Worm (Caenorhabditis elegans) whole organism, early embryonic: ENCODE data around the gene cyp-13A6.

Experiments used
- B0310.2 ChIP-seq: sonication (generic microtip); optimal IDR thresholded peaks from 2 replicates; lab custom pipeline; 2016; ENCODE audit warnings: mild to moderate bottlenecking, missing genetic modification characterization, missing compliant biosample characterization
- F13C5.2 ChIP-seq: sonication (generic microtip); optimal IDR thresholded peaks from 2 replicates; lab custom pipeline; 2017; ENCODE audit warnings: mild to moderate bottlenecking, missing genetic modification characterization, inconsistent platforms, missing compliant biosample characterization
- aly-1 ChIP-seq: sonication (generic microtip); optimal IDR thresholded peaks from 2 replicates; lab custom pipeline; 2016; ENCODE audit warnings: missing genetic modification characterization, missing compliant biosample characterization
- ama-1 ChIP-seq: fragments of 150-350 bp; optimal IDR thresholded peaks from 2 replicates; lab custom pipeline; 2014
- ceh-13 ChIP-seq: fragments of 200-800 bp; sonication (Bioruptor generic); optimal IDR thresholded peaks from 2 replicates; lab custom pipeline; 2018; ENCODE audit warnings: mild to moderate bottlenecking, missing genetic modification characterization, missing compliant biosample characterization
- ceh-36 ChIP-seq: sonication (generic microtip); optimal IDR thresholded peaks from 2 replicates; lab custom pipeline; 2016; ENCODE audit warnings: missing genetic modification characterization, inconsistent platforms, missing compliant biosample characterization
- ets-7 ChIP-seq: sonication (generic microtip); optimal IDR thresholded peaks from 2 replicates; lab custom pipeline; 2016; ENCODE audit warnings: missing genotype, missing genetic modification characterization, missing compliant biosample characterization
- flt-1 ChIP-seq: fragments of 200-800 bp; sonication (Bioruptor generic); IDR thresholded peaks from 2 replicates; pipeline ENCODE4 v1.3.6; 2022; ENCODE audit warnings: missing genetic modification characterization, missing compliant biosample characterization
- hmbx-1 ChIP-seq: sonication (generic microtip); optimal IDR thresholded peaks from 2 replicates; lab custom pipeline; 2016; ENCODE audit warnings: mild to moderate bottlenecking, missing genetic modification characterization, missing compliant biosample characterization
- hmg-4 ChIP-seq: fragments of 200-800 bp; sonication (Bioruptor generic); optimal IDR thresholded peaks from 2 replicates; lab custom pipeline; 2018; ENCODE audit warnings: mild to moderate bottlenecking, missing genetic modification characterization, missing compliant biosample characterization
- hnd-1 ChIP-seq: sonication (generic microtip); optimal IDR thresholded peaks from 2 replicates; lab custom pipeline; 2016; ENCODE audit warnings: missing genetic modification characterization, missing compliant biosample characterization
- pes-1 ChIP-seq: fragments of 200-800 bp; sonication (Bioruptor generic); IDR thresholded peaks from 2 replicates; pipeline ENCODE4 v1.3.6; 2022; ENCODE audit warnings: missing genetic modification reagents, missing genetic modification characterization, missing compliant biosample characterization
- scrt-1 ChIP-seq: fragments of 200-800 bp; sonication (Bioruptor generic); IDR thresholded peaks from 2 replicates; pipeline ENCODE4 v1.3.6; 2022; ENCODE audit warnings: missing genetic modification characterization, missing compliant biosample characterization
- sea-1 ChIP-seq: fragments of 200-800 bp; sonication (Bioruptor generic); conservative IDR thresholded peaks from 2 replicates; pipeline ENCODE4 v1.3.6; 2022; ENCODE audit warnings: missing genetic modification characterization, missing compliant biosample characterization
- tbx-11 ChIP-seq: fragments of 200-800 bp; sonication (Bioruptor generic); IDR thresholded peaks from 2 replicates; pipeline ENCODE4 v1.3.6; 2022; ENCODE audit warnings: missing genetic modification characterization, missing compliant biosample characterization
- tbx-37 ChIP-seq: fragments of 200-800 bp; sonication (Bioruptor generic); conservative IDR thresholded peaks from 2 replicates; pipeline ENCODE4 v1.3.6; 2022; ENCODE audit warnings: missing genetic modification reagents, missing genetic modification characterization, missing compliant biosample characterization
- tra-4 ChIP-seq: sonication (generic microtip); optimal IDR thresholded peaks from 2 replicates; lab custom pipeline; 2017; ENCODE audit warnings: missing genetic modification characterization, missing compliant biosample characterization

The cyp-13A6 gene

ce11 chrII:9826946-9827345, 24.3 kb upstream of the cyp-13A6 start:
- TF ChIP-seq ama-1 (lab: Kevin White, UChicago), result no peak
- TF ChIP-seq ceh-36, result no peak
- TF ChIP-seq tbx-37 (GFP tag; lab: Robert Waterston, UW), result no peak
- TF ChIP-seq flt-1 (GFP tag; lab: Robert Waterston, UW), result no peak
- TF ChIP-seq tbx-11 (GFP tag; lab: Robert Waterston, UW), result no peak
- TF ChIP-seq scrt-1 (GFP tag; lab: Robert Waterston, UW), result no peak
- TF ChIP-seq B0310.2 (tag; lab: Kevin White, UChicago), result no peak
- no peak for TF ChIP-seq hmbx-1 (tag; lab: Kevin White, UChicago)
- TF ChIP-seq hmg-4 (GFP tag; lab: Kevin White, UChicago), result no peak
- TF ChIP-seq ceh-13 (GFP tag; lab: Kevin White, UChicago), result no peak
- TF ChIP-seq aly-1 (tag; lab: Kevin White, UChicago), result no peak
- no peak for TF ChIP-seq tra-4 (tag; lab: Kevin White, UChicago)
- no peak for TF ChIP-seq F13C5.2 (tag; lab: Kevin White, UChicago)
- TF ChIP-seq pes-1 (GFP tag; lab: Robert Waterston, UW), result no peak
- TF ChIP-seq hnd-1 (tag; lab: Kevin White, UChicago), result no peak
- no peak for TF ChIP-seq ets-7 (tag; lab: Kevin White, UChicago)
- no peak for TF ChIP-seq sea-1 (GFP tag; lab: Robert Waterston, UW)

- no peak for TF ChIP-seq flt-1 (GFP tag; lab: Robert Waterston, UW)
- no peak for TF ChIP-seq ama-1 (lab: Kevin White, UChicago)
- no peak for TF ChIP-seq ceh-36
- no peak for TF ChIP-seq ets-7 (tag; lab: Kevin White, UChicago)
- no peak for TF ChIP-seq scrt-1 (GFP tag; lab: Robert Waterston, UW)
- no peak for TF ChIP-seq F13C5.2 (tag; lab: Kevin White, UChicago)
- TF ChIP-seq hmbx-1 (tag; lab: Kevin White, UChicago), result no peak
- TF ChIP-seq ceh-13 (GFP tag; lab: Kevin White, UChicago), result no peak
- TF ChIP-seq tra-4 (tag; lab: Kevin White, UChicago), result no peak
- TF ChIP-seq hmg-4 (GFP tag; lab: Kevin White, UChicago), result no peak
- TF ChIP-seq sea-1 (GFP tag; lab: Robert Waterston, UW), result no peak
- no peak for TF ChIP-seq aly-1 (tag; lab: Kevin White, UChicago)
Observed at ce11 chrII:9807519-9807972, 4.9 kb upstream of the cyp-13A6 start, which contains the start of gene cyp-13A8. cyp-13A8 (minus strand) TSS chrII:9807569.

- TF ChIP-seq ama-1 (lab: Kevin White, UChicago), result no peak
- no peak for TF ChIP-seq hmg-4 (GFP tag; lab: Kevin White, UChicago)
- no peak for TF ChIP-seq hmbx-1 (tag; lab: Kevin White, UChicago)
- TF ChIP-seq tbx-37 (GFP tag; lab: Robert Waterston, UW), result no peak
- TF ChIP-seq hnd-1 (tag; lab: Kevin White, UChicago), result no peak
- TF ChIP-seq ceh-36, result no peak
- no peak for TF ChIP-seq ets-7 (tag; lab: Kevin White, UChicago)
- no peak for TF ChIP-seq F13C5.2 (tag; lab: Kevin White, UChicago)
- no peak for TF ChIP-seq ceh-13 (GFP tag; lab: Kevin White, UChicago)
- TF ChIP-seq tbx-11 (GFP tag; lab: Robert Waterston, UW), result no peak
- no peak for TF ChIP-seq aly-1 (tag; lab: Kevin White, UChicago)
- TF ChIP-seq pes-1 (GFP tag; lab: Robert Waterston, UW), result no peak
- TF ChIP-seq B0310.2 (tag; lab: Kevin White, UChicago), result no peak
- TF ChIP-seq flt-1 (GFP tag; lab: Robert Waterston, UW), result no peak
Observed at ce11 chrII:9803320-9803719, 699 bp upstream of the cyp-13A6 start, which contains the start of gene cyp-13A7. cyp-13A7 (plus strand) TSS chrII:9803620.

ce11 chrII:9800251-9800650, 2.4 kb downstream of the cyp-13A6 start, which contains the start of gene cyp-13A5:
cyp-13A5 (minus strand) TSS chrII:9800362.
- TF ChIP-seq hmbx-1 (tag; lab: Kevin White, UChicago) (no peak), ceh-36 (no peak), tra-4 (tag; lab: Kevin White, UChicago) (no peak), sea-1 (GFP tag; lab: Robert Waterston, UW) (no peak), ets-7 (tag; lab: Kevin White, UChicago) (no peak), aly-1 (tag; lab: Kevin White, UChicago) (no peak), flt-1 (GFP tag; lab: Robert Waterston, UW) (no peak), F13C5.2 (tag; lab: Kevin White, UChicago) (no peak), ceh-13 (GFP tag; lab: Kevin White, UChicago) (no peak)

ce11 chrII:9797664-9798063, 5.0 kb downstream of the cyp-13A6 start, which contains the start of gene cyp-13A4:
cyp-13A4 (minus strand) TSS chrII:9797740.
- TF ChIP-seq aly-1 (tag; lab: Kevin White, UChicago), result no peak
- TF ChIP-seq tbx-37 (GFP tag; lab: Robert Waterston, UW), result no peak
- TF ChIP-seq flt-1 (GFP tag; lab: Robert Waterston, UW), result no peak
- TF ChIP-seq tra-4 (tag; lab: Kevin White, UChicago), result no peak
- no peak for TF ChIP-seq B0310.2 (tag; lab: Kevin White, UChicago)
- TF ChIP-seq hmbx-1 (tag; lab: Kevin White, UChicago), result no peak
- no peak for TF ChIP-seq ceh-13 (GFP tag; lab: Kevin White, UChicago)
- TF ChIP-seq ama-1 (lab: Kevin White, UChicago), result no peak
- TF ChIP-seq hmg-4 (GFP tag; lab: Kevin White, UChicago), result no peak
- TF ChIP-seq ets-7 (tag; lab: Kevin White, UChicago), result no peak
- TF ChIP-seq sea-1 (GFP tag; lab: Robert Waterston, UW), result no peak
- TF ChIP-seq scrt-1 (GFP tag; lab: Robert Waterston, UW), result no peak
- no peak for TF ChIP-seq hnd-1 (tag; lab: Kevin White, UChicago)
- TF ChIP-seq F13C5.2 (tag; lab: Kevin White, UChicago), result no peak
- no peak for TF ChIP-seq pes-1 (GFP tag; lab: Robert Waterston, UW)
- no peak for TF ChIP-seq tbx-11 (GFP tag; lab: Robert Waterston, UW)
- TF ChIP-seq ceh-36, result no peak

- TF ChIP-seq aly-1 (tag; lab: Kevin White, UChicago) (no peak), ets-7 (tag; lab: Kevin White, UChicago) (no peak), sea-1 (GFP tag; lab: Robert Waterston, UW) (no peak), F13C5.2 (tag; lab: Kevin White, UChicago) (no peak)
Observed at ce11 chrII:9793197-9793596, 9.4 kb downstream of the cyp-13A6 start, which contains the start of gene cyp-13A3. cyp-13A3 (minus strand) TSS chrII:9793297.
